Worm (Caenorhabditis elegans) whole organism, L4 larva: ENCODE data around the gene mec-12.

Experiments
- F37D6.2 ChIP-seq: sonication (generic microtip); optimal IDR thresholded peaks from 2 replicates; lab custom pipeline; 2016; ENCODE audit warnings: mild to moderate bottlenecking, missing genetic modification characterization, missing compliant biosample characterization
- Y5F2A.4 ChIP-seq: fragments of 200-800 bp; sonication (Bioruptor generic); optimal IDR thresholded peaks from 2 replicates; lab custom pipeline; 2018; ENCODE audit warnings: mild to moderate bottlenecking, missing genetic modification characterization, missing compliant biosample characterization
- aha-1 ChIP-seq: fragments of 150-350 bp; peaks from one replicate; lab custom pipeline; 2014; ENCODE audit warnings: missing biosample characterization, missing genetic modification characterization
- attf-4 ChIP-seq: sonication (generic microtip); optimal IDR thresholded peaks from 3 replicates; lab custom pipeline; 2017; ENCODE audit warnings: missing biosample characterization, missing genetic modification characterization
- ceh-28 ChIP-seq: fragments of 150-350 bp; optimal IDR thresholded peaks from 2 replicates; lab custom pipeline; 2014; ENCODE audit warnings: missing biosample characterization, missing genetic modification reagents, missing genetic modification characterization
- ceh-44 ChIP-seq: fragments of 200-800 bp; sonication (Bioruptor generic); IDR thresholded peaks from 2 replicates; pipeline ENCODE4 v1.3.6; 2022; ENCODE audit warnings: missing genetic modification reagents, missing genetic modification characterization, missing compliant biosample characterization
- ceh-62 ChIP-seq: sonication (generic microtip); optimal IDR thresholded peaks from 2 replicates; lab custom pipeline; 2017; ENCODE audit warnings: missing biosample characterization, missing genetic modification characterization
- ceh-82 ChIP-seq: sonication (generic microtip); optimal IDR thresholded peaks from 2 replicates; lab custom pipeline; 2017; ENCODE audit warnings: missing biosample characterization, missing genetic modification characterization
- ces-1 ChIP-seq: fragments of 150-350 bp; sonication (generic microtip); optimal IDR thresholded peaks from 4 replicates; lab custom pipeline; 2014; ENCODE audit warnings: missing biosample characterization, missing genetic modification reagents, missing genetic modification characterization
- ctbp-1 ChIP-seq: fragments of 200-800 bp; sonication (Bioruptor generic); IDR thresholded peaks from 2 replicates; pipeline ENCODE4 v1.3.6; 2022; ENCODE audit warnings: missing genetic modification reagents, missing genetic modification characterization, missing compliant biosample characterization
- daf-16 ChIP-seq, 3 experiments: sonication (generic microtip); optimal IDR thresholded peaks; 2 replicates each; lab custom pipeline; 2016 to 2017; ENCODE audit warnings: missing genetic modification characterization in 3 of 3, missing genetic modification reagents in 3 of 3, mild to moderate bottlenecking in 2 of 3, missing compliant biosample characterization in 2 of 3, missing biosample characterization in 1 of 3, moderate library complexity in 1 of 3
- dmd-6 ChIP-seq: fragments of 200-800 bp; sonication (Bioruptor generic); IDR thresholded peaks from 2 replicates; pipeline ENCODE4 v1.3.6; 2022; ENCODE audit warnings: missing genetic modification reagents, missing genetic modification characterization, missing compliant biosample characterization
- dmd-8 ChIP-seq: fragments of 200-800 bp; sonication (Bioruptor generic); IDR thresholded peaks from 2 replicates; pipeline ENCODE4 v1.3.6; 2022; ENCODE audit warnings: missing genetic modification characterization, missing compliant biosample characterization
- dmd-9 ChIP-seq: fragments of 200-800 bp; sonication (Bioruptor generic); IDR thresholded peaks from 2 replicates; pipeline ENCODE4 v1.3.6; 2022; ENCODE audit warnings: missing genetic modification reagents, missing genetic modification characterization, missing compliant biosample characterization
- dpl-1 ChIP-seq: fragments of 150-350 bp; optimal IDR thresholded peaks from 2 replicates; lab custom pipeline; 2014; ENCODE audit warnings: missing biosample characterization, missing genetic modification reagents, missing genetic modification characterization
- duxl-1 ChIP-seq: sonication (generic microtip); optimal IDR thresholded peaks from 2 replicates; lab custom pipeline; 2016; ENCODE audit warnings: mild to moderate bottlenecking, missing genetic modification characterization, moderate library complexity, missing compliant biosample characterization; ENCODE audit not compliant: poor library complexity
- egl-43 ChIP-seq: fragments of 200-800 bp; sonication (Bioruptor generic); IDR thresholded peaks from 2 replicates; pipeline ENCODE4 v1.3.6; 2022; ENCODE audit warnings: missing genetic modification reagents, missing genetic modification characterization, missing compliant biosample characterization
- fkh-10 ChIP-seq: fragments of 150-350 bp; optimal IDR thresholded peaks from 2 replicates; lab custom pipeline; 2014; ENCODE audit warnings: missing biosample characterization, missing genetic modification reagents, missing genetic modification characterization
- fos-1 ChIP-seq: fragments of 150-350 bp; optimal IDR thresholded peaks from 2 replicates; lab custom pipeline; 2014; ENCODE audit warnings: missing biosample characterization, missing genetic modification characterization
- gei-8 ChIP-seq: fragments of 200-800 bp; sonication (Bioruptor generic); optimal IDR thresholded peaks from 2 replicates; lab custom pipeline; 2018; ENCODE audit warnings: mild to moderate bottlenecking, missing genetic modification characterization, missing compliant biosample characterization
- hif-1 ChIP-seq, 2 experiments: sonication (generic microtip); optimal IDR thresholded peaks; 2 replicates each; lab custom pipeline; 2016 to 2017; ENCODE audit warnings: missing compliant biosample characterization in 2 of 2, missing genetic modification characterization in 2 of 2, missing genetic modification reagents in 2 of 2, missing genotype in 2 of 2, mild to moderate bottlenecking in 1 of 2
- hlh-11 ChIP-seq: fragments of 200-800 bp; sonication (Bioruptor generic); optimal IDR thresholded peaks from 2 replicates; lab custom pipeline; 2018; ENCODE audit warnings: mild to moderate bottlenecking, missing genetic modification characterization, missing compliant biosample characterization
- hlh-30 ChIP-seq: sonication (generic microtip); optimal IDR thresholded peaks from 2 replicates; lab custom pipeline; 2017; ENCODE audit warnings: antibody characterized with exemption, mild to moderate bottlenecking, missing genetic modification characterization, missing compliant biosample characterization; ENCODE audit not compliant: insufficient read depth
- lin-15B ChIP-seq: fragments of 150-350 bp; sonication (generic microtip); optimal IDR thresholded peaks from 3 replicates; lab custom pipeline; 2014; ENCODE audit warnings: missing biosample characterization, missing genetic modification characterization
- lin-29 ChIP-seq: fragments of 200-800 bp; sonication (Bioruptor generic); IDR thresholded peaks from 2 replicates; pipeline ENCODE4 v1.3.6; 2022; ENCODE audit warnings: missing genetic modification reagents, missing genetic modification characterization, missing compliant biosample characterization
- mdt-29 ChIP-seq: fragments of 200-800 bp; sonication (Bioruptor generic); IDR thresholded peaks from 2 replicates; pipeline ENCODE4 v1.3.6; 2022; ENCODE audit warnings: missing genetic modification reagents, missing genetic modification characterization, missing compliant biosample characterization
- mxl-3 ChIP-seq: fragments of 200-800 bp; sonication (Bioruptor generic); optimal IDR thresholded peaks from 2 replicates; lab custom pipeline; 2018; ENCODE audit warnings: mild to moderate bottlenecking, missing genetic modification characterization, missing compliant biosample characterization
- nhr-102 ChIP-seq: sonication (generic microtip); optimal IDR thresholded peaks from 2 replicates; lab custom pipeline; 2016; ENCODE audit warnings: mild to moderate bottlenecking, missing genetic modification characterization, moderate library complexity, missing compliant biosample characterization
- nhr-11 ChIP-seq: fragments of 150-350 bp; optimal IDR thresholded peaks from 2 replicates; lab custom pipeline; 2014; ENCODE audit warnings: missing biosample characterization, missing genetic modification characterization
- nhr-25 ChIP-seq: sonication (generic microtip); optimal IDR thresholded peaks from 2 replicates; lab custom pipeline; 2017; ENCODE audit warnings: missing genetic modification characterization, mild to moderate bottlenecking, missing compliant biosample characterization, antibody characterized with exemption, moderate library complexity, borderline replicate concordance; ENCODE audit not compliant: insufficient read depth
- nhr-28 ChIP-seq: fragments of 150-350 bp; optimal IDR thresholded peaks from 2 replicates; lab custom pipeline; 2014; ENCODE audit warnings: missing biosample characterization, missing genetic modification characterization
- nhr-48 ChIP-seq: sonication (generic microtip); optimal IDR thresholded peaks from 2 replicates; lab custom pipeline; 2016; ENCODE audit warnings: mild to moderate bottlenecking, missing genetic modification characterization, missing compliant biosample characterization
- nhr-76 ChIP-seq: fragments of 150-350 bp; optimal IDR thresholded peaks from 2 replicates; lab custom pipeline; 2014; ENCODE audit warnings: missing biosample characterization, missing genetic modification characterization
- set-16 ChIP-seq: fragments of 200-800 bp; sonication (Bioruptor generic); IDR thresholded peaks from 2 replicates; pipeline ENCODE4 v1.3.6; 2022; ENCODE audit warnings: missing genetic modification reagents, missing genetic modification characterization, missing compliant biosample characterization
- skn-1 ChIP-seq: fragments of 150-350 bp; optimal IDR thresholded peaks from 2 replicates; lab custom pipeline; 2014; ENCODE audit warnings: missing biosample characterization, missing genetic modification characterization
- snpc-1.2 ChIP-seq: fragments of 200-800 bp; sonication (Bioruptor generic); IDR thresholded peaks from 2 replicates; pipeline ENCODE4 v1.3.6; 2022; ENCODE audit warnings: missing genetic modification reagents, missing genetic modification characterization, missing compliant biosample characterization
- tra-1 ChIP-seq: fragments of 200-800 bp; sonication (Bioruptor generic); IDR thresholded peaks from 2 replicates; pipeline ENCODE4 v1.3.6; 2022; ENCODE audit warnings: missing genetic modification reagents, missing genetic modification characterization, missing compliant biosample characterization
- unc-130 ChIP-seq: sonication (generic microtip); optimal IDR thresholded peaks from 2 replicates; lab custom pipeline; 2016; ENCODE audit warnings: missing genetic modification reagents, missing genetic modification characterization, missing compliant biosample characterization
- unc-62 ChIP-seq, 3 experiments: fragments of 150-350 bp in 1 of 3; sonication (generic microtip); optimal IDR thresholded peaks in 2 of 3; peaks in 1 of 3; 1 replicate in 1 of 3; 2 replicates in 2 of 3; lab custom pipeline; 2014 to 2017; ENCODE audit warnings: missing biosample characterization in 3 of 3, missing genetic modification characterization in 3 of 3, missing genetic modification reagents in 3 of 3, missing genotype in 1 of 3
- zip-11 ChIP-seq: fragments of 200-800 bp; sonication (Bioruptor generic); IDR thresholded peaks from 2 replicates; pipeline ENCODE4 v1.3.6; 2022; ENCODE audit warnings: missing genetic modification characterization, missing compliant biosample characterization
- zip-2 ChIP-seq: fragments of 150-350 bp; optimal IDR thresholded peaks from 2 replicates; lab custom pipeline; 2014; ENCODE audit warnings: missing biosample characterization, missing genetic modification characterization

Gene mec-12

ce11 chrIII:3142078-3142477 is 3.0 kb upstream of the mec-12 start:
- TF ChIP-seq dmd-9 (GFP tag; lab: Robert Waterston, UW) (no peak), ceh-28 (peak; percentile 91)

- no peak for TF ChIP-seq zip-2 (tag; lab: Kevin White, UChicago)
- no peak for TF ChIP-seq ces-1 (GFP tag; lab: Kevin White, UChicago)
- TF ChIP-seq duxl-1 (tag; lab: Kevin White, UChicago) = no peak
- no peak for TF ChIP-seq ctbp-1 (GFP tag; lab: Robert Waterston, UW)
Observed at ce11 chrIII:3140227-3140626, 1.2 kb upstream of the mec-12 start.

ce11 chrIII:3138087-3138486 is 947 bp downstream of the mec-12 start:
- no peak for TF ChIP-seq dpl-1 (GFP tag; lab: Kevin White, UChicago)
- 0 out of 2 replicates have a peak, but pooled peaks have one; percentile 5 for TF ChIP-seq egl-43

- TF ChIP-seq hlh-11 (tag; lab: Kevin White, UChicago) = no peak
- no peak for TF ChIP-seq nhr-11 (tag; lab: Kevin White, UChicago)
- TF ChIP-seq zip-11 (GFP tag; lab: Robert Waterston, UW) = no peak
- TF ChIP-seq ceh-62 = no peak
- TF ChIP-seq unc-130 (GFP tag; lab: Kevin White, UChicago) = no peak
- no peak for TF ChIP-seq nhr-48 (tag; lab: Kevin White, UChicago)
- no peak for TF ChIP-seq tra-1 (GFP tag; lab: Robert Waterston, UW)
- TF ChIP-seq aha-1 (tag; lab: Kevin White, UChicago) = peak; percentile 39
- TF ChIP-seq Y5F2A.4 = no peak
- no peak for TF ChIP-seq hif-1 (tag; optimal IDR thresholded peaks at IDR 0.05; lab: Kevin White, UChicago)
- TF ChIP-seq nhr-25 (tag; lab: Kevin White, UChicago) = no peak
- TF ChIP-seq gei-8 (GFP tag; lab: Kevin White, UChicago) = no peak
- no peak for TF ChIP-seq hlh-30
- no peak for TF ChIP-seq skn-1 (tag; lab: Kevin White, UChicago)
- peak in 1 of 2 experiments; percentile 80 for TF ChIP-seq unc-62 (GFP tag; optimal IDR thresholded peaks at IDR 0.05 in 1 of 2; lab: Kevin White, UChicago)
- TF ChIP-seq unc-62 (tag; optimal IDR thresholded peaks at IDR 0.05; lab: Kevin White, UChicago) = no peak
- no peak for TF ChIP-seq lin-15B (tag; lab: Kevin White, UChicago)
- TF ChIP-seq snpc-1.2 (GFP tag; lab: Robert Waterston, UW) = no peak
Observed at ce11 chrIII:3136325-3137001, 2.6 kb downstream of the mec-12 start.

- TF ChIP-seq ceh-82 (tag; lab: Kevin White, UChicago) (no peak), lin-29 (no peak), dmd-8 (no peak), nhr-102 (tag; lab: Kevin White, UChicago) (no peak), daf-16 (GFP tag; optimal IDR thresholded peaks at IDR 0.05; lab: Kevin White, UChicago) (no peak), daf-16 (tag; optimal IDR thresholded peaks at IDR 0.05; lab: Kevin White, UChicago) (peak; percentile 78), ceh-44 (GFP tag; lab: Robert Waterston, UW) (no peak), lin-15B (tag; lab: Kevin White, UChicago) (no peak), fkh-10 (GFP tag; lab: Kevin White, UChicago) (no peak), F37D6.2 (tag; lab: Kevin White, UChicago) (no peak), nhr-76 (tag; lab: Kevin White, UChicago) (no peak), dmd-9 (GFP tag; lab: Robert Waterston, UW) (no peak), set-16 (GFP tag; lab: Robert Waterston, UW) (no peak), unc-62 (GFP tag; optimal IDR thresholded peaks at IDR 0.05 in 1 of 2; lab: Kevin White, UChicago) (peak in 1 of 2 experiments; percentile 51), unc-62 (tag; optimal IDR thresholded peaks at IDR 0.05; lab: Kevin White, UChicago) (no peak), mdt-29 (no peak), fos-1 (tag; lab: Kevin White, UChicago) (no peak), attf-4 (no peak), unc-130 (GFP tag; lab: Kevin White, UChicago) (no peak), dmd-6 (no peak), nhr-28 (tag; lab: Kevin White, UChicago) (peak; percentile 7), mxl-3 (no peak)
Observed at ce11 chrIII:3129036-3129435, 10.0 kb downstream of the mec-12 start, which contains the start of gene Y53G8B.1. TSS of gene Y53G8B.1 (plus strand) at chrIII:3129277.
